Worm (Caenorhabditis elegans) whole organism, L1 larva: ENCODE measurements around the gene tpst-2.

Experiments
- C04F5.9 ChIP-seq: sonication (generic microtip); optimal IDR thresholded peaks from 2 replicates; lab custom pipeline; 2016; ENCODE audit warnings: missing genetic modification characterization, missing compliant biosample characterization
- C16A3.4 ChIP-seq: fragments of 150-350 bp; optimal IDR thresholded peaks from 2 replicates; lab custom pipeline; 2014; ENCODE audit warnings: missing biosample characterization, missing genetic modification characterization
- C34B4.2 ChIP-seq: sonication (generic microtip); optimal IDR thresholded peaks from 2 replicates; lab custom pipeline; 2017; ENCODE audit warnings: mild to moderate bottlenecking, missing genetic modification characterization, missing compliant biosample characterization
- Y116A8C.19 ChIP-seq: sonication (generic microtip); optimal IDR thresholded peaks from 2 replicates; lab custom pipeline; 2016; ENCODE audit warnings: missing compliant biosample characterization, missing genetic modification characterization, borderline replicate concordance
- aha-1 ChIP-seq: fragments of 150-350 bp; optimal IDR thresholded peaks from 2 replicates; lab custom pipeline; 2014; ENCODE audit warnings: missing biosample characterization, missing genetic modification characterization
- aly-2 ChIP-seq: fragments of 150-350 bp; optimal IDR thresholded peaks from 2 replicates; lab custom pipeline; 2014; ENCODE audit warnings: missing biosample characterization, missing genetic modification characterization
- blmp-1 ChIP-seq: fragments of 150-350 bp; optimal IDR thresholded peaks from 2 replicates; lab custom pipeline; 2014; ENCODE audit warnings: missing biosample characterization, missing genetic modification characterization
- ceh-8 ChIP-seq: fragments of 200-800 bp; sonication (Bioruptor generic); optimal IDR thresholded peaks from 2 replicates; lab custom pipeline; 2018; ENCODE audit warnings: mild to moderate bottlenecking, missing genetic modification characterization, moderate library complexity, missing compliant biosample characterization
- ceh-90 ChIP-seq: sonication (generic microtip); optimal IDR thresholded peaks from 2 replicates; lab custom pipeline; 2016; ENCODE audit warnings: missing genetic modification characterization, missing compliant biosample characterization
- dpl-1 ChIP-seq, 3 experiments: fragments of 150-350 bp in 2 of 3; sonication (generic microtip) in 1 of 3; optimal IDR thresholded peaks; 2 replicates each; lab custom pipeline; 2014 to 2017; ENCODE audit warnings: missing biosample characterization in 3 of 3, missing genetic modification characterization in 3 of 3, missing genetic modification reagents in 3 of 3
- dsc-1 ChIP-seq: sonication (generic microtip); optimal IDR thresholded peaks from 2 replicates; lab custom pipeline; 2016; ENCODE audit warnings: mild to moderate bottlenecking, missing genetic modification characterization, missing compliant biosample characterization
- elt-2 ChIP-seq: sonication (generic microtip); optimal IDR thresholded peaks from 2 replicates; lab custom pipeline; 2016; ENCODE audit warnings: missing genetic modification characterization, mild to moderate bottlenecking, inconsistent platforms, missing compliant biosample characterization, missing genetic modification reagents
- elt-3 ChIP-seq, 6 experiments: fragments of 150-350 bp in 1 of 6; sonication (generic microtip); optimal IDR thresholded peaks; 2 replicates each; lab custom pipeline; 2017 to 2018; ENCODE audit warnings: missing biosample characterization in 6 of 6, missing genetic modification characterization in 6 of 6, inconsistent platforms in 1 of 6
- ets-5 ChIP-seq: fragments of 200-800 bp; sonication (Bioruptor generic); IDR thresholded peaks from 2 replicates; pipeline ENCODE4 v1.3.6; 2022; ENCODE audit warnings: missing genetic modification characterization, missing compliant biosample characterization
- fkh-10 ChIP-seq: sonication (generic microtip); optimal IDR thresholded peaks from 2 replicates; lab custom pipeline; 2017; ENCODE audit warnings: missing biosample characterization, missing genetic modification reagents, missing genetic modification characterization
- fkh-8 ChIP-seq: sonication (generic microtip); optimal IDR thresholded peaks from 2 replicates; lab custom pipeline; 2016; ENCODE audit warnings: mild to moderate bottlenecking, missing genetic modification characterization, missing compliant biosample characterization
- hlh-4 ChIP-seq: sonication (generic microtip); optimal IDR thresholded peaks from 2 replicates; lab custom pipeline; 2016; ENCODE audit warnings: mild to moderate bottlenecking, missing genetic modification characterization, missing compliant biosample characterization
- irx-1 ChIP-seq: sonication (generic microtip); optimal IDR thresholded peaks from 2 replicates; lab custom pipeline; 2016; ENCODE audit warnings: missing genetic modification characterization, missing compliant biosample characterization
- jun-1 ChIP-seq: fragments of 150-350 bp; optimal IDR thresholded peaks from 2 replicates; lab custom pipeline; 2014; ENCODE audit warnings: missing biosample characterization, missing genetic modification reagents, missing genetic modification characterization
- lin-13 ChIP-seq: fragments of 150-350 bp; optimal IDR thresholded peaks from 2 replicates; lab custom pipeline; 2014; ENCODE audit warnings: missing biosample characterization, missing genetic modification reagents, missing genetic modification characterization
- lin-14 ChIP-seq: fragments of 200-800 bp; sonication (Bioruptor generic); optimal IDR thresholded peaks from 2 replicates; lab custom pipeline; 2018; ENCODE audit warnings: mild to moderate bottlenecking, missing genetic modification characterization, moderate library complexity, missing compliant biosample characterization
- lin-15B ChIP-seq: fragments of 150-350 bp; sonication (generic microtip); optimal IDR thresholded peaks from 3 replicates; lab custom pipeline; 2014; ENCODE audit warnings: missing biosample characterization, missing genetic modification characterization
- lin-35 ChIP-seq, 2 experiments: fragments of 150-350 bp; optimal IDR thresholded peaks; 2 replicates each; lab custom pipeline; 2014; ENCODE audit warnings: missing biosample characterization in 2 of 2, missing genetic modification characterization in 2 of 2, missing genetic modification reagents in 2 of 2
- mdl-1 ChIP-seq, 2 experiments: fragments of 150-350 bp; optimal IDR thresholded peaks; 2 replicates each; lab custom pipeline; 2014 to 2017; ENCODE audit warnings: missing biosample characterization in 2 of 2, missing genetic modification characterization in 2 of 2, inconsistent platforms in 1 of 2
- mep-1 ChIP-seq: fragments of 150-350 bp; optimal IDR thresholded peaks from 2 replicates; lab custom pipeline; 2014; ENCODE audit warnings: missing biosample characterization, missing genetic modification characterization
- nhr-12 ChIP-seq: sonication (generic microtip); optimal IDR thresholded peaks from 2 replicates; lab custom pipeline; 2017; ENCODE audit warnings: missing biosample characterization, missing genetic modification characterization
- nhr-19 ChIP-seq: fragments of 200-800 bp; sonication (Bioruptor generic); conservative IDR thresholded peaks from 2 replicates; pipeline ENCODE4 v1.3.6; 2022; ENCODE audit warnings: missing genetic modification characterization, missing compliant biosample characterization
- nhr-20 ChIP-seq: sonication (generic microtip); optimal IDR thresholded peaks from 2 replicates; lab custom pipeline; 2016; ENCODE audit warnings: mild to moderate bottlenecking, missing genetic modification characterization, missing compliant biosample characterization
- nhr-47 ChIP-seq: sonication (generic microtip); optimal IDR thresholded peaks from 2 replicates; lab custom pipeline; 2016; ENCODE audit warnings: mild to moderate bottlenecking, missing genetic modification characterization, moderate library complexity, missing compliant biosample characterization
- nhr-84 ChIP-seq: sonication (generic microtip); optimal IDR thresholded peaks from 2 replicates; lab custom pipeline; 2017; ENCODE audit warnings: missing biosample characterization, missing genetic modification characterization
- nhr-85 ChIP-seq: sonication (generic microtip); peaks from one replicate; lab custom pipeline; 2016; ENCODE audit warnings: missing genetic modification characterization, inconsistent platforms, missing compliant biosample characterization
- nhr-90 ChIP-seq: sonication (generic microtip); optimal IDR thresholded peaks from 2 replicates; lab custom pipeline; 2016; ENCODE audit warnings: mild to moderate bottlenecking, missing genetic modification characterization, missing compliant biosample characterization; ENCODE audit not compliant: poor library complexity
- pax-3 ChIP-seq: fragments of 200-800 bp; sonication (Bioruptor generic); optimal IDR thresholded peaks from 2 replicates; lab custom pipeline; 2018; ENCODE audit warnings: mild to moderate bottlenecking, missing genetic modification characterization, moderate library complexity, missing compliant biosample characterization
- skn-1 ChIP-seq: fragments of 150-350 bp; optimal IDR thresholded peaks from 2 replicates; lab custom pipeline; 2014; ENCODE audit warnings: missing biosample characterization, missing genetic modification characterization
- snpc-4 ChIP-seq: fragments of 150-350 bp; optimal IDR thresholded peaks from 2 replicates; lab custom pipeline; 2014; ENCODE audit warnings: missing biosample characterization, missing genetic modification characterization
- snu-23 ChIP-seq: sonication (generic microtip); optimal IDR thresholded peaks from 2 replicates; lab custom pipeline; 2016; ENCODE audit warnings: missing genetic modification characterization, missing compliant biosample characterization
- sox-4 ChIP-seq: sonication (generic microtip); optimal IDR thresholded peaks from 2 replicates; lab custom pipeline; 2016; ENCODE audit warnings: missing genetic modification characterization, missing compliant biosample characterization
- swsn-7 ChIP-seq: sonication (generic microtip); optimal IDR thresholded peaks from 2 replicates; lab custom pipeline; 2016; ENCODE audit warnings: missing genetic modification characterization, missing compliant biosample characterization
- unc-130 ChIP-seq: fragments of 150-350 bp; optimal IDR thresholded peaks from 2 replicates; lab custom pipeline; 2017; ENCODE audit warnings: missing biosample characterization, missing genetic modification characterization, inconsistent platforms
- unc-86 ChIP-seq: sonication (generic microtip); optimal IDR thresholded peaks from 2 replicates; lab custom pipeline; 2016; ENCODE audit warnings: missing genetic modification characterization, missing compliant biosample characterization
- unc-98 ChIP-seq: fragments of 200-800 bp; sonication (Bioruptor generic); IDR thresholded peaks from 2 replicates; pipeline ENCODE4 v1.3.6; 2022; ENCODE audit warnings: missing genetic modification characterization, missing compliant biosample characterization
- vab-15 ChIP-seq: sonication (generic microtip); optimal IDR thresholded peaks from 2 replicates; lab custom pipeline; 2017; ENCODE audit warnings: missing genotype, mild to moderate bottlenecking, missing genetic modification characterization, missing compliant biosample characterization
- zip-4 ChIP-seq: fragments of 200-800 bp; sonication (Bioruptor generic); optimal IDR thresholded peaks from 2 replicates; lab custom pipeline; 2018; ENCODE audit warnings: mild to moderate bottlenecking, missing genetic modification characterization, moderate library complexity, missing compliant biosample characterization

The tpst-2 gene

DNA sequence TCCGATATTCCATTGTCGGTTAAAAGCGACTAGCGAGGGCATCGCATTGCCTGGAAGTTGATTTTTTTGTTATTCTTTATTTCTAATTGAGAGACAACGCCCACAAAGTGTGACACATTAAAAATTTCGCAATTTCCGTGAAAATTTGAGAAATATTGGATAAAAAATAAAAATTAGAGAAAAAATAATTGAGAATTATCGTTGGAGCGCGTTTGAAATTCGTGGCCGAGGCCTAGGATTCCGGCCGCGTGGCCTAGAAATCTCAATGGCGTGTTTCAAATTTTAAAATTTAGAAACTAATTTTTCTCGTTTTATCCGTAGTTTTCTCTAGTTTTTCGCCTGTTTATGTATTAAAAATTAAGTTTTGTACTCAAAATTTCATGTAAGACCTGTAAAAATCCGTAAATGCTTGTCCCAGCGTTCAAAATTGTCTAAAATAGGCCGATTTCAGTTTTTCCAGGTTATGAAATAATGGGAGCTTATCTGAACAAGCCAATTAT lies 12.2 kb downstream of the tpst-2 start, which contains the start of the genes dagl-2 and ppm-1.G (continued):
- peak; percentile 68 for TF ChIP-seq C04F5.9 (tag; lab: Kevin White, UChicago)
- peak; percentile 81 for TF ChIP-seq dsc-1 (tag; lab: Kevin White, UChicago)
- peak; percentile 5 for TF ChIP-seq Y116A8C.19 (tag; lab: Kevin White, UChicago)
- TF ChIP-seq nhr-19 (GFP tag; lab: Robert Waterston, UW) = peak; percentile 55
- peak; percentile 91 for TF ChIP-seq fkh-8
- peak; percentile 85 for TF ChIP-seq skn-1 (tag; lab: Kevin White, UChicago)
- peak; percentile 76 for TF ChIP-seq lin-13 (GFP tag; lab: Kevin White, UChicago)
- TF ChIP-seq unc-130 (tag; lab: Kevin White, UChicago) = peak; percentile 68
- TF ChIP-seq aly-2 (tag; lab: Kevin White, UChicago) = no peak
- TF ChIP-seq lin-35 (GFP tag; optimal IDR thresholded peaks at IDR 0.05; lab: Kevin White, UChicago) = peak; percentile 76 to 84
- peak; percentile 79 for TF ChIP-seq ceh-8 (GFP tag; lab: Kevin White, UChicago)
- TF ChIP-seq lin-15B (tag; lab: Kevin White, UChicago) = peak; percentile 93
- TF ChIP-seq lin-14 (GFP tag; lab: Kevin White, UChicago) = peak; percentile 89
- peak; percentile 73 for TF ChIP-seq C16A3.4 (tag; lab: Kevin White, UChicago)
- TF ChIP-seq blmp-1 (tag; lab: Kevin White, UChicago) = peak; percentile 66
- no peak for TF ChIP-seq aha-1 (tag; lab: Kevin White, UChicago)
- TF ChIP-seq dpl-1 (GFP tag; optimal IDR thresholded peaks at IDR 0.05; lab: Kevin White, UChicago) = peak; percentile 68 to 82 (median 70)
- peak; percentile 62 for TF ChIP-seq sox-4
- TF ChIP-seq unc-98 (GFP tag; lab: Robert Waterston, UW) = peak; percentile 73
- TF ChIP-seq swsn-7 (tag; lab: Kevin White, UChicago) = peak; percentile 78
- peak; percentile 51 for TF ChIP-seq snpc-4 (tag; lab: Kevin White, UChicago)
- TF ChIP-seq zip-4 (GFP tag; lab: Kevin White, UChicago) = peak; percentile 90
- TF ChIP-seq nhr-47 (tag; lab: Kevin White, UChicago) = peak; percentile 88
- peak; percentile 83 for TF ChIP-seq snu-23 (GFP tag; lab: Kevin White, UChicago)
- TF ChIP-seq pax-3 = peak; percentile 81
- peak; percentile 86 for TF ChIP-seq irx-1
- TF ChIP-seq nhr-90 = peak; percentile 86
- TF ChIP-seq ets-5 = no peak
- peak; percentile 92 for TF ChIP-seq nhr-85 (tag; lab: Kevin White, UChicago)
- peak; percentile 86 for TF ChIP-seq mep-1
- no peak for TF ChIP-seq nhr-84 (tag; lab: Kevin White, UChicago)
- peak; percentile 91 for TF ChIP-seq ceh-90 (tag; lab: Kevin White, UChicago)
- peak; percentile 52 for TF ChIP-seq jun-1 (tag; lab: Kevin White, UChicago)
- TF ChIP-seq vab-15 = peak; percentile 73
- peak; percentile 19 for TF ChIP-seq fkh-10 (GFP tag; lab: Kevin White, UChicago)
- TF ChIP-seq elt-3 (tag; optimal IDR thresholded peaks at IDR 0.05; lab: Kevin White, UChicago) = peak in 1 of 6 experiments; percentile 67
- TF ChIP-seq mdl-1 (tag; optimal IDR thresholded peaks at IDR 0.05; lab: Kevin White, UChicago) = peak in 1 of 2 experiments; percentile 22
- TF ChIP-seq nhr-12 (tag; lab: Kevin White, UChicago) = no peak
- no peak for TF ChIP-seq C34B4.2 (tag; lab: Kevin White, UChicago)
- peak; percentile 37 for TF ChIP-seq elt-2 (tag; lab: Kevin White, UChicago)
- TF ChIP-seq hlh-4 (tag; lab: Kevin White, UChicago) = no peak
- TF ChIP-seq nhr-20 = peak; percentile 80
- TF ChIP-seq unc-86 (tag; lab: Kevin White, UChicago) = peak; percentile 61
- TF ChIP-seq, all 84 proteins: peak for 51
